Worm (Caenorhabditis elegans) whole organism, late embryonic: ENCODE measurements around the gene mlp-1.

Experiments
- T23F11.4 ChIP-seq: fragments of 200-800 bp; sonication (Bioruptor generic); optimal IDR thresholded peaks from 2 replicates; lab custom pipeline; 2018; ENCODE audit warnings: mild to moderate bottlenecking, missing genetic modification characterization, missing compliant biosample characterization
- ama-1 ChIP-seq: fragments of 150-350 bp; optimal IDR thresholded peaks from 2 replicates; lab custom pipeline; 2014
- dve-1 ChIP-seq: sonication (generic microtip); optimal IDR thresholded peaks from 2 replicates; lab custom pipeline; 2017; ENCODE audit warnings: antibody characterized with exemption, mild to moderate bottlenecking, missing genetic modification characterization, missing compliant biosample characterization
- elt-4 ChIP-seq: sonication (generic microtip); optimal IDR thresholded peaks from 2 replicates; lab custom pipeline; 2016; ENCODE audit warnings: missing genetic modification characterization, missing compliant biosample characterization
- ets-4 ChIP-seq: sonication (generic microtip); optimal IDR thresholded peaks from 2 replicates; lab custom pipeline; 2016; ENCODE audit warnings: missing genetic modification characterization, missing compliant biosample characterization
- fkh-10 ChIP-seq: fragments of 150-350 bp; optimal IDR thresholded peaks from 2 replicates; lab custom pipeline; 2014; ENCODE audit warnings: missing biosample characterization, missing genetic modification reagents, missing genetic modification characterization
- nhr-11 ChIP-seq: fragments of 150-350 bp; optimal IDR thresholded peaks from 2 replicates; lab custom pipeline; 2014; ENCODE audit warnings: missing biosample characterization, missing genetic modification characterization
- pax-1 ChIP-seq: fragments of 150-350 bp; optimal IDR thresholded peaks from 2 replicates; lab custom pipeline; 2014; ENCODE audit warnings: missing biosample characterization, missing genetic modification characterization

DNA sequence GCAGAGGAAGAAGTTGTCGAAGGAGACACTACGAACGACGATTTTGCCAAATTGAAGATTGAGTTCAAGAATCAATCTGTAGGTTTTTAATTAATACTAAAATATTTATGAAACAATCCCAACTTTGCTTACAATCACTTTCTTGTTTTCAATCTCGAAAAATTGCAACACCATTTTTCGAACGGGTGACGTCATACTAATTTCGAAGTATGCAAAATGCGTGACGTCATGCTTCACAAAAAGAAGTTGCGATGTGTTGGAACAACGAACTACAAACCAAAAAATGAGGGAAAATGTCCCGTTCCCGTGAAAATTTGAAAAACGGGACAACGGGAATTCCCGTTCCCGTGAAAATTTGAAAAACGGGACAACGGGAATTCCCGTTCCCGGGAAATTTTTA lies 7.2 kb downstream of the mlp-1 start:
- TF ChIP-seq nhr-11 (tag; lab: Kevin White, UChicago) (no peak), dve-1 (tag; lab: Kevin White, UChicago) (no peak), ets-4 (tag; lab: Kevin White, UChicago) (no peak), fkh-10 (GFP tag; lab: Kevin White, UChicago) (no peak), ama-1 (lab: Kevin White, UChicago) (no peak), pax-1 (tag; lab: Kevin White, UChicago) (no peak), T23F11.4 (GFP tag; lab: Kevin White, UChicago) (no peak), elt-4 (no peak)
